Worm (Caenorhabditis elegans) whole organism, young adult: ENCODE results near the gene rpt-1.

Source experiments
- B0035.1 ChIP-seq: sonication (generic microtip); optimal IDR thresholded peaks from 2 replicates; lab custom pipeline; 2016; ENCODE audit warnings: missing genetic modification characterization, mild to moderate bottlenecking, missing compliant biosample characterization, missing genotype, missing genetic modification reagents
- B0261.1 ChIP-seq: sonication (generic microtip); optimal IDR thresholded peaks from 2 replicates; lab custom pipeline; 2016; ENCODE audit warnings: mild to moderate bottlenecking, missing genetic modification characterization, moderate library complexity, missing compliant biosample characterization
- C06A6.2 ChIP-seq: fragments of 200-800 bp; sonication (Bioruptor generic); conservative IDR thresholded peaks from 2 replicates; pipeline ENCODE4 v1.3.6; 2022; ENCODE audit warnings: missing genetic modification characterization, missing compliant biosample characterization
- C17E4.6 ChIP-seq: fragments of 200-800 bp; sonication (Bioruptor generic); IDR thresholded peaks from 2 replicates; pipeline ENCODE4 v1.3.6; 2022; ENCODE audit warnings: missing genetic modification reagents, missing genetic modification characterization, missing compliant biosample characterization
- F23B12.7 ChIP-seq: sonication (generic microtip); optimal IDR thresholded peaks from 2 replicates; lab custom pipeline; 2017; ENCODE audit warnings: missing genetic modification characterization, mild to moderate bottlenecking, missing compliant biosample characterization, antibody characterized with exemption, moderate library complexity; ENCODE audit not compliant: insufficient read depth
- F33H1.4 ChIP-seq: fragments of 200-800 bp; sonication (Bioruptor generic); IDR thresholded peaks from 2 replicates; pipeline ENCODE4 v1.3.6; 2022; ENCODE audit warnings: missing genetic modification reagents, missing genetic modification characterization, missing compliant biosample characterization
- F57C9.4 ChIP-seq: sonication (generic microtip); optimal IDR thresholded peaks from 2 replicates; lab custom pipeline; 2017; ENCODE audit warnings: mild to moderate bottlenecking, missing genetic modification characterization, missing compliant biosample characterization
- K11D2.4 ChIP-seq: fragments of 200-800 bp; sonication (Bioruptor generic); IDR thresholded peaks from 2 replicates; pipeline ENCODE4 v1.3.6; 2022; ENCODE audit warnings: missing genetic modification reagents, missing genetic modification characterization, missing compliant biosample characterization
- K12H6.12 ChIP-seq: fragments of 200-800 bp; sonication (Bioruptor generic); optimal IDR thresholded peaks from 2 replicates; lab custom pipeline; 2018; ENCODE audit warnings: mild to moderate bottlenecking, missing genetic modification characterization, missing compliant biosample characterization
- T26A5.8 ChIP-seq: sonication (generic microtip); optimal IDR thresholded peaks from 2 replicates; lab custom pipeline; 2016; ENCODE audit warnings: missing genetic modification characterization, missing compliant biosample characterization
- akir-1 ChIP-seq: fragments of 200-800 bp; sonication (Bioruptor generic); optimal IDR thresholded peaks from 2 replicates; lab custom pipeline; 2018; ENCODE audit warnings: mild to moderate bottlenecking, missing genetic modification characterization, moderate library complexity, missing compliant biosample characterization
- attf-5 ChIP-seq: fragments of 200-800 bp; sonication (Bioruptor generic); optimal IDR thresholded peaks from 2 replicates; lab custom pipeline; 2018; ENCODE audit warnings: mild to moderate bottlenecking, missing genetic modification characterization, missing compliant biosample characterization
- cebp-1 ChIP-seq, 2 experiments: fragments of 200-800 bp in 1 of 2; sonication (Bioruptor generic) in 1 of 2; sonication (generic microtip) in 1 of 2; IDR thresholded peaks in 1 of 2; optimal IDR thresholded peaks in 1 of 2; 2 replicates each; pipeline versions ENCODE4 v1.3.6 to Lab custom; 2017 to 2022; ENCODE audit warnings: missing compliant biosample characterization in 2 of 2, missing genetic modification characterization in 2 of 2, mild to moderate bottlenecking in 1 of 2, missing genetic modification reagents in 1 of 2, moderate library complexity in 1 of 2
- ceh-100 ChIP-seq: fragments of 200-800 bp; sonication (Bioruptor generic); IDR thresholded peaks from 2 replicates; pipeline ENCODE4 v1.3.6; 2022; ENCODE audit warnings: missing genetic modification reagents, missing genetic modification characterization, missing compliant biosample characterization
- ceh-27 ChIP-seq: fragments of 200-800 bp; sonication (Bioruptor generic); optimal IDR thresholded peaks from 2 replicates; lab custom pipeline; 2018; ENCODE audit warnings: mild to moderate bottlenecking, missing genetic modification characterization, moderate library complexity, missing compliant biosample characterization
- ceh-58 ChIP-seq: fragments of 200-800 bp; sonication (Bioruptor generic); IDR thresholded peaks from 2 replicates; pipeline ENCODE4 v1.3.6; 2022; ENCODE audit warnings: missing genetic modification characterization, missing compliant biosample characterization
- chd-7 ChIP-seq: sonication (generic microtip); optimal IDR thresholded peaks from 2 replicates; lab custom pipeline; 2016; ENCODE audit warnings: mild to moderate bottlenecking, missing genetic modification characterization, moderate library complexity, missing compliant biosample characterization
- dox-1 ChIP-seq: fragments of 200-800 bp; sonication (Bioruptor generic); IDR thresholded peaks from 2 replicates; pipeline ENCODE4 v1.3.6; 2022; ENCODE audit warnings: missing genetic modification reagents, missing genetic modification characterization, missing compliant biosample characterization
- dpl-1 ChIP-seq: fragments of 150-350 bp; optimal IDR thresholded peaks from 2 replicates; lab custom pipeline; 2014; ENCODE audit warnings: missing biosample characterization, missing genetic modification reagents, missing genetic modification characterization
- efl-1 ChIP-seq: fragments of 150-350 bp; optimal IDR thresholded peaks from 2 replicates; lab custom pipeline; 2014; ENCODE audit warnings: missing biosample characterization, missing genetic modification reagents, missing genetic modification characterization
- egl-18 ChIP-seq: fragments of 200-800 bp; sonication (Bioruptor generic); IDR thresholded peaks from 2 replicates; pipeline ENCODE4 v1.3.6; 2022; ENCODE audit warnings: missing genetic modification reagents, missing genetic modification characterization, missing compliant biosample characterization
- egl-44 ChIP-seq: fragments of 200-800 bp; sonication (Bioruptor generic); IDR thresholded peaks from 2 replicates; pipeline ENCODE4 v1.3.6; 2022; ENCODE audit warnings: missing genetic modification reagents, missing genetic modification characterization, missing compliant biosample characterization
- egrh-3 ChIP-seq: fragments of 200-800 bp; sonication (Bioruptor generic); IDR thresholded peaks from 2 replicates; pipeline ENCODE4 v1.3.6; 2022; ENCODE audit warnings: missing genetic modification reagents, missing genetic modification characterization, missing compliant biosample characterization
- ekl-4 ChIP-seq: fragments of 200-800 bp; sonication (Bioruptor generic); IDR thresholded peaks from 2 replicates; pipeline ENCODE4 v1.3.6; 2022; ENCODE audit warnings: missing genetic modification reagents, missing genetic modification characterization, missing compliant biosample characterization
- hmg-1.2 ChIP-seq: fragments of 200-800 bp; sonication (Bioruptor generic); IDR thresholded peaks from 2 replicates; pipeline ENCODE4 v1.3.6; 2022; ENCODE audit warnings: missing genetic modification reagents, missing genetic modification characterization, missing compliant biosample characterization
- lag-1 ChIP-seq: fragments of 200-800 bp; sonication (Bioruptor generic); IDR thresholded peaks from 2 replicates; pipeline ENCODE4 v1.3.6; 2022; ENCODE audit warnings: missing genetic modification reagents, missing genetic modification characterization, missing compliant biosample characterization
- lin-54 ChIP-seq: fragments of 200-800 bp; sonication (Bioruptor generic); optimal IDR thresholded peaks from 2 replicates; lab custom pipeline; 2018; ENCODE audit warnings: mild to moderate bottlenecking, missing genetic modification characterization, missing compliant biosample characterization
- lir-1 ChIP-seq: fragments of 200-800 bp; sonication (Bioruptor generic); conservative IDR thresholded peaks from 2 replicates; pipeline ENCODE4 v1.3.6; 2022; ENCODE audit warnings: missing genetic modification reagents, missing genetic modification characterization, missing compliant biosample characterization
- mel-28 ChIP-seq: sonication (generic microtip); optimal IDR thresholded peaks from 2 replicates; lab custom pipeline; 2016; ENCODE audit warnings: borderline replicate concordance, mild to moderate bottlenecking, missing genetic modification characterization, missing compliant biosample characterization
- mxl-1 ChIP-seq: sonication (generic microtip); optimal IDR thresholded peaks from 2 replicates; lab custom pipeline; 2016; ENCODE audit warnings: missing genetic modification characterization, missing compliant biosample characterization
- rcor-1 ChIP-seq: fragments of 200-800 bp; sonication (Bioruptor generic); IDR thresholded peaks from 2 replicates; pipeline ENCODE4 v1.3.6; 2022; ENCODE audit warnings: missing genetic modification reagents, missing genetic modification characterization, missing compliant biosample characterization
- rpc-1 ChIP-seq, 2 experiments: fragments of 150-350 bp in 1 of 2; sonication (generic microtip) in 1 of 2; optimal IDR thresholded peaks; 2 replicates each; lab custom pipeline; 2014 to 2018; ENCODE audit warnings: missing biosample characterization in 1 of 2, missing genetic modification characterization in 1 of 2, missing genetic modification reagents in 1 of 2, missing genotype in 1 of 2
- sdz-38 ChIP-seq: sonication (generic microtip); optimal IDR thresholded peaks from 2 replicates; lab custom pipeline; 2016; ENCODE audit warnings: missing genotype, missing genetic modification characterization, missing compliant biosample characterization
- somi-1 ChIP-seq: fragments of 200-800 bp; sonication (Bioruptor generic); optimal IDR thresholded peaks from 2 replicates; lab custom pipeline; 2018; ENCODE audit warnings: mild to moderate bottlenecking, missing genetic modification characterization, missing compliant biosample characterization
- tlf-1 ChIP-seq: fragments of 200-800 bp; sonication (Bioruptor generic); optimal IDR thresholded peaks from 2 replicates; lab custom pipeline; 2018; ENCODE audit warnings: mild to moderate bottlenecking, missing genetic modification characterization, missing compliant biosample characterization
- xnd-1 ChIP-seq: sonication (generic microtip); optimal IDR thresholded peaks from 2 replicates; lab custom pipeline; 2016; ENCODE audit warnings: missing genotype, missing genetic modification reagents, missing genetic modification characterization, missing compliant biosample characterization
- zfh-2 ChIP-seq: fragments of 200-800 bp; sonication (Bioruptor generic); conservative IDR thresholded peaks from 2 replicates; pipeline ENCODE4 v1.3.6; 2022; ENCODE audit warnings: missing genetic modification reagents, missing genetic modification characterization, missing compliant biosample characterization
- ztf-28 ChIP-seq: fragments of 200-800 bp; sonication (Bioruptor generic); IDR thresholded peaks from 2 replicates; pipeline ENCODE4 v1.3.6; 2022; ENCODE audit warnings: missing genetic modification reagents, missing genetic modification characterization, missing compliant biosample characterization
- ztf-6 ChIP-seq: fragments of 200-800 bp; sonication (Bioruptor generic); IDR thresholded peaks from 2 replicates; pipeline ENCODE4 v1.3.6; 2022; ENCODE audit warnings: missing genetic modification reagents, missing genetic modification characterization, missing compliant biosample characterization

rpt-1 gene

ce11 chrV:12028151-12028550 lies 46.0 kb upstream of the rpt-1 start:
- TF ChIP-seq egl-44 = no peak
- TF ChIP-seq ztf-6 (GFP tag; lab: Robert Waterston, UW) = no peak
- no peak for TF ChIP-seq F57C9.4 (tag; lab: Kevin White, UChicago)
- no peak for TF ChIP-seq B0261.1
- no peak for TF ChIP-seq efl-1 (GFP tag; lab: Kevin White, UChicago)
- no peak for TF ChIP-seq lag-1
- TF ChIP-seq F23B12.7 (tag; lab: Kevin White, UChicago) = no peak
- TF ChIP-seq akir-1 = no peak
- TF ChIP-seq T26A5.8 (tag; lab: Kevin White, UChicago) = no peak
- TF ChIP-seq mel-28 (tag; lab: Kevin White, UChicago) = no peak
- TF ChIP-seq ekl-4 = no peak
- TF ChIP-seq B0035.1 (tag; lab: Kevin White, UChicago) = no peak
- TF ChIP-seq ztf-28 (GFP tag; lab: Robert Waterston, UW) = no peak
- no peak for TF ChIP-seq sdz-38 (tag; lab: Kevin White, UChicago)
- TF ChIP-seq F33H1.4 (GFP tag; lab: Robert Waterston, UW) = no peak
- TF ChIP-seq C06A6.2 (GFP tag; lab: Robert Waterston, UW) = no peak
- TF ChIP-seq lir-1 (GFP tag; lab: Robert Waterston, UW) = no peak
- TF ChIP-seq, all 124 proteins: peak for 0

DNA sequence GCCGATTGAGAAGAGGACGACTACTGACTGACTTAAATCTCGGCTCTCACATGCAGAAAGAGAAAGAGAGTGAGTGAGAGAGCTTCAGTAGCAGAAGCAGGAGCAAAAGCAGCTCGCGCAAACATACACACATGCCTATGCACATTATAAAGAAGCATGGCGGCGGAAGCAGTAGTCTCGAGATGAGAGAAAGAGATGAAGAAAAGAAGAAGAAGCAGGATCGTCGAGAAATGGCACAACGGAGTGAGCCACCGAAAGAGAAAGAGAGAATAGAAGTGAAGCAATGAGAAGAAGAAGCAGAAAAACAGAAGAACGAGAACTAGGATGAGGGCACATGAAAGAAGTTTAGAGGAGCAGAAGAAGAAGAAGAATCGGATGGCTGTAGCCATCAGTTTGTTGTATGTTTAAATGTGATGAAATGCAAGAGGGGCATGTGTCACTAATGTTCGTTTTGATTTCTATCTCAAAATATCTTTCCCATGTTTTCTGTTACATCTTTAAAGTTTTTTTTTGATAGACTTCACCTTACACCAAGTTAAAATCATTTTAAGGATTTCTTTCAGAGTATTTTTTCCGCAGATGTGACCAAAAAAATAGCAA lies 44.8 kb upstream of the rpt-1 start:
- TF ChIP-seq ceh-100 (GFP tag; lab: Robert Waterston, UW) (no peak), zfh-2 (GFP tag; lab: Robert Waterston, UW) (peak; percentile 74), egl-18 (GFP tag; lab: Robert Waterston, UW) (no peak), cebp-1 (GFP tag; IDR thresholded peaks at IDR 0.05; lab: Robert Waterston, UW) (no peak), cebp-1 (tag; optimal IDR thresholded peaks at IDR 0.05; lab: Kevin White, UChicago) (peak; percentile 54), attf-5 (GFP tag; lab: Kevin White, UChicago) (peak; percentile 30), egrh-3 (GFP tag; lab: Robert Waterston, UW) (0 out of 2 replicates have a peak, but pooled peaks have one; percentile 20), ceh-27 (peak; percentile 12), rcor-1 (GFP tag; lab: Robert Waterston, UW) (0 out of 2 replicates have a peak, but pooled peaks have one; percentile 7), C06A6.2 (GFP tag; lab: Robert Waterston, UW) (no peak), hmg-1.2 (GFP tag; lab: Robert Waterston, UW) (peak; percentile 26; the same call in 1 of the 2 replicates), rpc-1 (optimal IDR thresholded peaks at IDR 0.05; lab: Kevin White, UChicago) (no peak), rpc-1 (tag; optimal IDR thresholded peaks at IDR 0.05; lab: Kevin White, UChicago) (no peak), K12H6.12 (tag; lab: Kevin White, UChicago) (peak; percentile 66)

ce11 chrV:12025683-12026082 lies 43.5 kb upstream of the rpt-1 start:
- TF ChIP-seq F33H1.4 (GFP tag; lab: Robert Waterston, UW) (no peak), mxl-1 (tag; lab: Kevin White, UChicago) (no peak), F57C9.4 (tag; lab: Kevin White, UChicago) (no peak), somi-1 (GFP tag; lab: Kevin White, UChicago) (no peak), K11D2.4 (GFP tag; lab: Robert Waterston, UW) (no peak), dox-1 (GFP tag; lab: Robert Waterston, UW) (no peak), dpl-1 (GFP tag; lab: Kevin White, UChicago) (no peak), chd-7 (tag; lab: Kevin White, UChicago) (peak; percentile 15), ekl-4 (no peak), zfh-2 (GFP tag; lab: Robert Waterston, UW) (peak; percentile 29; the same call in 1 of the 2 replicates), xnd-1 (tag; lab: Kevin White, UChicago) (no peak), tlf-1 (no peak), C17E4.6 (GFP tag; lab: Robert Waterston, UW) (no peak), ceh-58 (no peak), lin-54 (GFP tag; lab: Kevin White, UChicago) (no peak), K12H6.12 (tag; lab: Kevin White, UChicago) (peak; percentile 28)
